Fruit fly (Drosophila melanogaster): ENCODE results near the gene Brf.

DNA sequence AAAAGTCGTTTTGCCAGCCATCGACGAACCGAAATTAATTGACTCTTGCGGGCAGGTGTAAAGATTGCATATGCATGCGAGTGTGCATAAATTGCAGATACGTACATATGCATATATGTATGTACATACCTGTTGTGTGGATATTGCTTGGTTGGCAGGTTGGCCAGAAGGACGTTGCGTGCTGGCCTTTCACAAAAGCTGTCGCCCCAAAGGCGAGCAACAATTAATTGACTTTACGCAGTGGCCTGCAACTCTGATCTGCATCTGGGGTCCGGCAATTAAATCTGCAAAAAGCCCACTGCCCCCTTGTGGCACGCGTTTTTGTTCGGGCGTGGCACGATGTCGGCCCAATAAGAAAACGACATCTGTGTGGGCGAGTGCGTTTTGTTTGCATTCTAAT is 42.0 kb upstream of the Brf start:
- TF ChIP-seq tx (GFP tag; optimal IDR thresholded peaks at IDR 0.05) (no peak), phol (tag; optimal IDR thresholded peaks at IDR 0.05) (no peak), yki (optimal IDR thresholded peaks at IDR 0.05) (no peak), Hand (GFP tag; optimal IDR thresholded peaks at IDR 0.05) (no peak)
